Worm (Caenorhabditis elegans) whole organism, young adult: ENCODE results near the gene fem-3.

Source experiments
- F10E7.11 ChIP-seq: sonication (generic microtip); optimal IDR thresholded peaks from 2 replicates; lab custom pipeline; 2017; ENCODE audit warnings: mild to moderate bottlenecking, missing genetic modification characterization, moderate library complexity, missing compliant biosample characterization
- K12H6.12 ChIP-seq: fragments of 200-800 bp; sonication (Bioruptor generic); optimal IDR thresholded peaks from 2 replicates; lab custom pipeline; 2018; ENCODE audit warnings: mild to moderate bottlenecking, missing genetic modification characterization, missing compliant biosample characterization
- Y56A3A.18 ChIP-seq: fragments of 200-800 bp; sonication (Bioruptor generic); IDR thresholded peaks from 2 replicates; pipeline ENCODE4 v1.3.6; 2022; ENCODE audit warnings: missing genetic modification reagents, missing genetic modification characterization, missing compliant biosample characterization
- atf-7 ChIP-seq: sonication (generic microtip); optimal IDR thresholded peaks from 2 replicates; lab custom pipeline; 2017; ENCODE audit warnings: mild to moderate bottlenecking, missing genetic modification characterization, missing compliant biosample characterization
- ceh-27 ChIP-seq: fragments of 200-800 bp; sonication (Bioruptor generic); optimal IDR thresholded peaks from 2 replicates; lab custom pipeline; 2018; ENCODE audit warnings: mild to moderate bottlenecking, missing genetic modification characterization, moderate library complexity, missing compliant biosample characterization
- chd-7 ChIP-seq: sonication (generic microtip); optimal IDR thresholded peaks from 2 replicates; lab custom pipeline; 2016; ENCODE audit warnings: mild to moderate bottlenecking, missing genetic modification characterization, moderate library complexity, missing compliant biosample characterization
- let-607 ChIP-seq, 2 experiments: fragments of 200-800 bp in 1 of 2; sonication (Bioruptor generic) in 1 of 2; sonication (generic microtip) in 1 of 2; optimal IDR thresholded peaks; 2 replicates each; lab custom pipeline; 2016 to 2018; ENCODE audit warnings: mild to moderate bottlenecking in 2 of 2, missing compliant biosample characterization in 2 of 2, missing genetic modification characterization in 2 of 2, moderate library complexity in 2 of 2, missing genotype in 1 of 2
- nhr-120 ChIP-seq: fragments of 200-800 bp; sonication (Bioruptor generic); IDR thresholded peaks from 2 replicates; pipeline ENCODE4 v1.3.6; 2022; ENCODE audit warnings: missing genetic modification characterization, missing compliant biosample characterization
- pha-4 ChIP-seq: fragments of 150-350 bp; sonication (generic microtip); optimal IDR thresholded peaks from 2 replicates; lab custom pipeline; 2014; ENCODE audit warnings: missing biosample characterization, missing genetic modification reagents, missing genetic modification characterization
- sdz-38 ChIP-seq: sonication (generic microtip); optimal IDR thresholded peaks from 2 replicates; lab custom pipeline; 2016; ENCODE audit warnings: missing genotype, missing genetic modification characterization, missing compliant biosample characterization
- unc-130 ChIP-seq: sonication (generic microtip); optimal IDR thresholded peaks from 2 replicates; lab custom pipeline; 2016; ENCODE audit warnings: missing genetic modification reagents, missing genetic modification characterization, missing compliant biosample characterization
- unc-62 ChIP-seq: fragments of 150-350 bp; optimal IDR thresholded peaks from 2 replicates; lab custom pipeline; 2014; ENCODE audit warnings: missing biosample characterization, missing genetic modification reagents, missing genetic modification characterization

- TF ChIP-seq chd-7 (tag; lab: Kevin White, UChicago) (no peak), sdz-38 (tag; lab: Kevin White, UChicago) (no peak), Y56A3A.18 (GFP tag; lab: Robert Waterston, UW) (no peak), nhr-120 (GFP tag; lab: Robert Waterston, UW) (no peak), atf-7 (tag; lab: Kevin White, UChicago) (no peak), let-607 (tag; optimal IDR thresholded peaks at IDR 0.05; lab: Kevin White, UChicago) (no peak), unc-62 (GFP tag; lab: Kevin White, UChicago) (no peak), pha-4 (tag; lab: Kevin White, UChicago) (no peak), F10E7.11 (tag; lab: Kevin White, UChicago) (no peak), K12H6.12 (tag; lab: Kevin White, UChicago) (no peak), ceh-27 (no peak), unc-130 (GFP tag; lab: Kevin White, UChicago) (no peak)
Observed at ce11 chrIV:9135377-9135776, 30.6 kb downstream of the fem-3 start, which contains the start of gene delm-1.
